Fruit fly (Drosophila melanogaster) ovary, adult (tissue): ENCODE results near the gene CG4950.

Experiments used
- CG17801 ChIP-seq: fragments of 200-800 bp; optimal IDR thresholded peaks from 2 replicates; lab custom pipeline; 2019; ENCODE audit warnings: missing biosample characterization, mild to moderate bottlenecking, missing genetic modification characterization, moderate library complexity; ENCODE audit not compliant: partially characterized antibody

The CG4950 gene

DNA sequence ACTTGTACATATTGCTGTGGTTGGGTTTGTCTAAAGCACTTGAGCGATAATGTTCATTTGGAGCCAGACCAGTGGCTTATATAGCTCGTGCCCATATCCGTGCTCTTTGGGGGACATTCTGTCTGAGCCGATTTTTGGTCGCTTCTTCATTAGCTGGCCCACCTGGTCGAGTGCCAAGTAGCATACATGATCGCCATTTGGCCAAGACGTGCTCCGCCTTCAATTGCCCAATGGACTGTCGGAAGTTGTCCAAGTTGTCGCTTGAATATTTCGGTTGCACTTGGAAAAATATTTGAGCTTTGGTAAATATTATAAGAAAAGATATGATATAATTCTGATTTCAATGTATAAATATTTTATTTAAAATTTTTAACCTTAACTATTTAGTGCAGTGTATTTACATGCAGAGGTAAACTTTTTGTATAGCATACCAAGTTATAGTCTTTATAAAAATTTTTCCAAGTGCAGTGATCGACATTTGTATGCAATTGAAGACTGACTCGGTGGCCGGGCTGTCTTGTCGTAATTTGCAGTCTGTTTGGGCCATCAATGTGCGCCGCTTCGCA lies 17.5 kb upstream of the CG4950 start, which contains the start of gene CG13047:
CG13047 (minus strand) TSS at position 51 of the 566 bp plus-strand sequence.
- no peak for TF ChIP-seq CG17801 (GFP tag; lab: Kevin White, UChicago)

DNA sequence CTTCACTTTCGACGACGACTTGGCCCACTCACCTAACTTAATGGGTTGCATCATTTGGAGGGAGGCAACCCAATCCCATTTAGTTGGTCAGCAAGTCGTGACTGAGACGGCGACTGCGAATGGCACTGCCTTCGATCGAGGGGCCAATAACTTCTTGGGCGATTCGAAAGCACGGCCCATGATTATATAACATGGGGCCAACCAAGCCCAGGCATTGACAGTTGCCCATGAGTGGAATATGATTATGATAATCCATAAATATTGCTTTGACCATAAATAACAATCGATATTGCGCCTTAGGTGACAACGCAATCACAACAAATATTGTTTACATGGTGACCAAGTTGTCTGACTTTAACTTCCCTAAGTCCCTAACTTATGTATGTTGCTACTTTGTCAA lies 15.9 kb upstream of the CG4950 start, which contains the start of gene CG13048:
CG13048 (minus strand) TSS at position 101 of the 400 bp plus-strand sequence.
- TF ChIP-seq CG17801 (GFP tag; lab: Kevin White, UChicago): no peak

DNA sequence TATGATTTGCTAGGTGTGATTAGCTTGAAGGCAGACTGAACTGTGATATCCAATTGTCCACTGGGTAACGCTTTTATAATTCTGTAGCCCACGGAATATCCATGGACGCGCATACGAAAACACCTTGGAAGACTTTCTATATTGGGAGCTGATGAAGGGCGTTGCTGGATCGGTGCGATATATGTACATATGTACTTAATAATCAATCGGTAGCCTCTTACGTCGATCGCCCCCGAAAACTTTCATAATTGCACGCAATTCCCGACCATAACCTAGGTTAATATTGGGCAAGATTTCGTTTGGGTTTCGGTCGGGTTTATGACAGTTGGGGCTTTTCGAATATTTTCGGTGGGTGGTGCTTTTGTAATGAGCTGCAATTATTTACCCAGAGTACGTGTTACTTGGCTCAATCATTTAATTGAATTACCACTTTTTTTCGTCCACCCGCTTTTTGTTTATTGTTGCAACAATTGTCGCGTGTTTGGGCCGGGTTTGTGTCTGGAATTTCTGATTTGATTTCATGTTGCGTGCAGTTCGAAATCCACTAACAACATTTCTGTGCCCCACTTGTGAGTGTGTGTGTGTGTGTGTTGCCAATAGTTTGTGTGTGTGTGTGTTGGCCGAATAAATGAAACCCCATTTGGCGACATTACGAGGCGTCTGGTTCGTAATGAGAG lies 14.1 kb upstream of the CG4950 start, which contains the start of gene CG13049:
CG13049 (minus strand) TSS at position 51 of the 677 bp plus-strand sequence.
- TF ChIP-seq CG17801 (GFP tag; lab: Kevin White, UChicago): no peak

DNA sequence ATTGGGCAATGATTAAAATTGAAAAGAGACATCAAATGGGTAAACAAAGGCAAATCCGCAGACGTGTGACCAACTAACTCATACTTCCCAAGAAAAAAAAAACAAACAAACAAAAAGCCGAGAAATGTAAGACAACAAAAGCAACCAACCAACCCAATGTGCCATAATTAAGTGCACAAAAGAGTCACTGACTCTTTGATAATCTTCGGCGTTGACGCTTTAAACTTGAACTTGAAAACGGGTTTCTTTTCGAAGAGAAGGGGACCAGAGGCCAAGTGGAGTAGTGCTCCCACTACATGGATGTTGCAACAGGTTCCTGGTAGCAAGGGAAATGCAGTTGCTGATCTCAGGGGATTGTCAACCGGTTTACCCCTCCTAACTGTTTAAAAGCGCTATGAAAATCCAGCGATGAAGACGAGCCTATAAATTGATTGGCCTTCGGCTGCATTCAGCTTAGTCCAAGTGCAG lies 12.1 kb upstream of the CG4950 start, which contains the start of gene CG13064:
CG13064 (plus strand) TSS at position 418 of the 468 bp plus-strand sequence.
- no peak for TF ChIP-seq CG17801 (GFP tag; lab: Kevin White, UChicago)

DNA sequence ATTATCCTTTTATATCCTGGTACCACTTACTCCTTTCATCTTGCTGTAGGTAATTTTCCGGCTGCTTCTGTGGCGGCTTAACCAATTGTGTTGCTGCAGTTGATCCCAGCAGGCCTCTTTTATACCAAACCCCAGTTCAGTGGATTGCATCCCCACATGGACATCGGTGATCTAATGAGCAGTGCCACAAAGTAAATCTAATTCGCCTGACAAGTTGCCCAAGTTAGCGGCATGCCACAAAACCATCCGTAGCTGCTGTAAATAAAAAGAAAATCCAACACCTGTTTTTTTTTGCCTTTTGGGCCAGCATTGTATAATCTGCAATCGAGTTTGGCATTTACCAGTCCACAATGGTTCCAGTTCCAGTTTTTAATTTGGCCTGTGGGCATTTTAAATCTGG lies 11.2 kb upstream of the CG4950 start, which contains the start of gene CG13050:
CG13050 (minus strand) TSS at position 101 of the 400 bp plus-strand sequence.
- no peak for TF ChIP-seq CG17801 (GFP tag; lab: Kevin White, UChicago)

DNA sequence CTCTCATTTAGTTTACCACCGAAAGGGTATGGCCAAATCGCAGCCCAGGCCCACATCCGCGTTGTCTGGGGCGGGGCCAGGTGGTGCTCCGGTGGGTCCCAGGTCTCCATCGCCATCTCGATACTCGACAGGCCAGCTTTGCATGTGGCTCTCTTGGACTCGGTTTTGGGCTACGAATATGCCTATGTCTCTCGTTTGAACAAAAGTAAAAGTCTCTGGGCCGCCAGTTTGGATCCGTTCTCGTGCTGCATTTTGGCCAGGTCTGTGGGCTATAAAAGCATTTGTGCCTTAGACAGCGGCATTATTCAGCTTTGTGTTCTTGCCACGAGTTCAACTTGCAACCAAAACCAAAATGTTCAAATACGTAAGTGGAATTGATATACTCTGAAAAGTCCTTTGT lies 9.2 kb upstream of the CG4950 start, which contains the start of gene CG13065:
CG13065 (plus strand) TSS at position 301 of the 400 bp plus-strand sequence.
- no peak for TF ChIP-seq CG17801 (GFP tag; lab: Kevin White, UChicago)

DNA sequence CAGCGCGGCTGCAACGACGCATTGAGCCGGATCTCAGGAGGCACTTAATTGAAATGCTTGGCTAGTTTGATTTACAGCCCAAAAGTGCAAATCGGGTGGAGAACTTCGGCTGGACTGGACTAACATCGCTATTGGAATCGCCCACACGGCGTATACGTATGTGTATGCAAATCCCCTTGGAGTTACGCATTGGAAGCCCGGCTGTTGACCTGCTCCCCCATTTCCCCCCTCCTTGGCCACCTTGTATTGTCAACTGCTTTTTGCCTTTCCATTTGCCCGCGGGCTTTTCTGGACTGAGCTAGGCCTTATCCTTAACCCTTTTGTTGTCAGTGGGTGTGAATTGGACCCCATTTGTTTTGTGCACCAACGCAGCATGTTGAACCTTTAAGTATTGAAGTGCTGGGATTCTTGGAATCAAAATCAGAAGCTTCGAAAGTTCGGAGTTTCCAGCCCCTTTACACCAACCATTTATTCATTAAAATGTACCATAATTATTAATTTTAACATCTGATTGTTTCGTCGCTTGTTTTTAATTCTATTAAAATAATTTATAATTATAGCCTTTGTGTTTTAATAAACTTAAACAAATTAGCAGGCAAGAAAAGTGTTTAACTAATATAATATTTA lies 7.5 kb upstream of the CG4950 start:
- TF ChIP-seq CG17801 (GFP tag; lab: Kevin White, UChicago): no peak

DNA sequence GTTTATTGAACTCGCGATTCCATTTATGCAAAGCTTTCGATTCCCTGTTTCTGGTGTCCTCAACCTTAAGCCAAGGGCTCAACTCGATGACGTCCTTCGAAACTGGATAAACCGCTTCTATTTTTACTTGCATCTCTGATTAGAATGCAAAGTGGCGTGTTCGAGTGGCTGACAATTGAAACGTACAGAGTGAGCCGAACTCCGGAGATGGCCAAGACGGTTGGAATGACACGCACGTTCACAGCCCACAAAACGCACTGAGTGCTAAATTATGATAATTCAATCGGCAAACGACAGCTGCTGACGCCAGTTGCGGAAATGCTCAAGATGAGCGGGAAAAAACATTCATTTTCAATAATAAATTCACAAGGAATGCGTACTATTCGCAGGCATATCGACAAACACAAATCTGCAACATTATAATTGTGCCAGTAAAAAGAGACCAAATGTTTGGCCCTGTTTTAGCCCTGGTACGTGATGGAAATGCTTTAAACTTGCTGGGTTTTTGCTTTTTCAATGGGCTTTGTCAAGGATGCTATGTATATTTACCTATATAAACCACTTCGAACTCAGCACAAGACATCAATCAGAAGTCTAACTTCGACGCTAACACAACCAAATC lies 4.5 kb upstream of the CG4950 start, which contains the start of gene CG13066:
CG13066 (plus strand) TSS at position 572 of the 622 bp plus-strand sequence.
- TF ChIP-seq CG17801 (GFP tag; lab: Kevin White, UChicago): no peak

DNA sequence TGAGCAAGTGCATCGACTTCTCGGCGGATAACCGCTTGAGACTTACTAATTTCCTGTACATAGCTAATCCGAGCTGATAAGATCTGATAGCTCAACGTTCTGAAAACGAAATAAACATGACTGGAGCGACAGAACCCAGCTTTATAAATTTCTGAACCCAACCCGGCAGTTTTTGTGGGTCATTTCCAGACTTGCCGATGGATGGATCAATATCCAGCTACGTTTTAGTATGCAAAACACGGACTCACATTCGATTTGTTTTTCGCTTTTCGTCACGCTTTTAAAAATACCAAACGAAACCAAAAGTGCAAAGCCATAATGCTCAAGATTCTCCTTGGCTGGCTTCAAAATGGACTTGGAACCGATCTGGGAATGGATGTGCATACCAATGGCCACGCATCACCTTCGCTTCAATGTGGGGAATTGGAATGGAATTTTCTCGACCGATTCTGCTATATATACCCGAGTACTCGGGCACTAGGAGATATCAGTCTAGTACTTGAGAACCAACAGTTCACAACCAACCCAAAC lies 2.9 kb upstream of the CG4950 start, which contains the start of the genes CG34248 and CG13067:
CG34248 (minus strand) TSS at position 101 of the 531 bp plus-strand sequence.
CG13067 (plus strand) TSS at position 481 of the 531 bp plus-strand sequence.
- TF ChIP-seq CG17801 (GFP tag; lab: Kevin White, UChicago): no peak

DNA sequence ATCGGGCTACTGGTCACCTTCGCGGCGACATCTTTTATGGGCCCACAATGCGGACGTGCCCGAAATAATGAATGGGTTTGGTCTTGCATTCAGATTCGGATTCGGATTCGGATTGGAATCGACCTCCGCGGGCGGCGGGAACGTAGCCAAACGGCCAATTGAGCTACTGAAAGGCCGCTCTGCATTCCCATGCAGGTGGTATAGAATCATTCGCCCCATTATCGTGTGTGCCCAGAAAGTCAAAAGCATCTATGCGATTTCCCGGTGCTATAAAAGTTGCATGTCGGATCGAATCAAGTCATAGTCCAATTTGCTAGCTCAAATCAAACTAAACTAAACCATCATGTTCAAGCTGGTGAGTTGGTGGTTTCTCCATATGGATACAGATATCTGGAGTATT lies 1.1 kb upstream of the CG4950 start, which contains the start of gene CG13068:
CG13068 (plus strand) TSS at position 301 of the 400 bp plus-strand sequence.
- no peak for TF ChIP-seq CG17801 (GFP tag; lab: Kevin White, UChicago)

DNA sequence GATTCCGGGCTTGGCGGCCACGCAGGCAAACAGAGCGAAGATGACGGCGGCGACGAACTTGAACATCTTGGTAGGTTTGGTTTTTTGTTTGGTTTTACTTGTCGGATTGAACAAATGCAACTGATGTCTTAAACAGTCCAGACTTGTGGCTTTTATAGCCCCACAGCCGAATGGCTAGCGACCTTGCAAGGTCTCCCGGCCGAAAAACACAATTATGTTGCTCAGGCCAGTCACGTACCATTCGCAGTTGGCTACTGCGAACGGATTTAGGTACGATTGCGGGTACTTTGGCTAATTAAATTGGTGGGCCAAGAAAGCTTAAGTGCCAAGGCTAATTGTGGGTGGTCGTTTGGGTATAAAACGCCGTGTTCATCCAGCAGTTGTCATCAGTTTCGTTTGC lies 3.0 kb downstream of the CG4950 start, which contains the start of the genes CG13051 and CG13069:
CG13051 (minus strand) TSS at position 101 of the 400 bp plus-strand sequence.
CG13069 (plus strand) TSS at position 386 of the 400 bp plus-strand sequence.
- TF ChIP-seq CG17801 (GFP tag; lab: Kevin White, UChicago): no peak

DNA sequence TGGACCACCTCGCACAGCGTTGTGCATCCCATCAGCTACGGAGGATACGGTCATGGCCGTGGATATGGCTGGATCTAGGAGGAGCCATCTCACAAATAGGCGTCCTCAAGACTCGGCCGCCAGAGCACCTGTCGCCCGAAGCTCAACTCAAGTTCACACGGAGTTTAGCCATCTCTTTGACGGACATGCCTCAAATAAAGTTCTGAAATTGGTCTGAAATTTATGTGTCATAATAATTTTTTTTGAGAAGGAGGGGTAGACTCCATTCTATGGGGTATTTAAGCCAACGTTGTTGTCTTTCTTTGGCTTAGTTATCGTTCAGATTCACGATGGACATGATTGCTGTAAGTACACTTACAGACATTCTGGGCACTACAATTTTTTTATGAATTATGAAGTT lies 4.9 kb downstream of the CG4950 start, which contains the start of gene CG13070:
CG13070 (plus strand) TSS at position 301 of the 400 bp plus-strand sequence.
- TF ChIP-seq CG17801 (GFP tag; lab: Kevin White, UChicago): no peak

DNA sequence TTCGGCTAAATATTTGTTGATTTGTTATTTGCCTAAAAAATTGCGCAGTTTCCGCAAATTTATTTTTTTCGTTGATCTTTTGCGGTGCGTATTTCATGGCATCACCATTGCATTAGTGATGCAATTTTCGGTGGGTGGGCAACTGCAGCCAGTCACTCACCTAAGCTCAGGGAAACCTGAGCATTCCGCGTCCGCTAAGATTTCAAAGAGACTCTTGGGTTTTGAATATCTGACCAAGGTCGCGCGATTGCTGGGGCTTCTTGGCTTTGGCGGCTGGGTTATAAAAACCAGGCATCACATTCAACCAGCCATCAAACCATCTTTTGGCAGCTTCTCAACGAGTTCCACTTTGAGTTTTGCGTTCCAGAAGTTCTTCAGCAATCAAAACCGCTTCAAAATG lies 5.5 kb downstream of the CG4950 start, which contains the start of gene CG13071:
CG13071 (plus strand) TSS at position 301 of the 400 bp plus-strand sequence.
- TF ChIP-seq CG17801 (GFP tag; lab: Kevin White, UChicago): no peak

DNA sequence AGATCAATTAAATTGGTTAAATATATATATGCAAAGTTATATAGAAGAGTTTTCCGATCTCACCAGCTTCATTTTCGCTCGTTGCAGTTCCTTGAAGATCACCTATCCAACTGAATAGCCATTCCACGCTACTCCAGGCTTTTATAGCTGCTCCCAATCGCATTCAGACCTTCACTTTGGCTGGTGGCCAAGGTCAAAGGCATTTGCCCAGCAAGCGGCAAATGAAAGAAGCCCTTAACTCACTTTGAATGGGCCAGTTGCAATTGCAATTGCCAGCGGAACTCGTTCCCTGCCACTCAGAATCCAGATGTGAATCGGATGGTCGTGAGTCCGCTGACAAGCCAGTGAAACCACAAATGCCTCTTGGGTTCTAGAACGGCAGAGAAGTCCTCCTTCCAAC lies 6.5 kb downstream of the CG4950 start, which contains the start of gene CG34247:
CG34247 (minus strand) TSS at position 101 of the 400 bp plus-strand sequence.
- TF ChIP-seq CG17801 (GFP tag; lab: Kevin White, UChicago): no peak
